Fruit fly (Drosophila melanogaster) whole organism: Measurements from ENCODE around the gene Nos.

Experiments
- CG8478 ChIP-seq: fragments of >200 bp; optimal IDR thresholded peaks from 2 replicates; lab custom pipeline; 2018; ENCODE audit warnings: inconsistent platforms
- EcR ChIP-seq, 2 experiments: fragments of >200 bp; optimal IDR thresholded peaks; 2 replicates each; lab custom pipeline; 2017; ENCODE audit warnings: missing biosample characterization in 2 of 2, missing genetic modification characterization in 2 of 2, missing genetic modification reagents in 2 of 2

- no peak for TF ChIP-seq CG8478 (lab: Kevin White, UChicago)
- no peak for TF ChIP-seq EcR (GFP tag; optimal IDR thresholded peaks at IDR 0.05; lab: Kevin White, UChicago)
Observed at dm6 chr2L:10837491-10837890, at the start of gene Nos.
